Fruit fly (Drosophila melanogaster) whole organism, wandering third instar larva: Measurements from ENCODE around the gene Sfp24Ba.

Experiments used
- Abd-B ChIP-seq: fragments of >200 bp; optimal IDR thresholded peaks from 2 replicates; lab custom pipeline; 2017; ENCODE audit warnings: missing biosample characterization, missing genetic modification characterization
- CG32264 ChIP-seq: fragments of 200-800 bp; sonication (Bioruptor generic); optimal IDR thresholded peaks from 2 replicates; lab custom pipeline; 2016; ENCODE audit warnings: missing biosample characterization, missing genetic modification characterization
- CG9705 ChIP-seq: fragments of 200-800 bp; sonication (Bioruptor generic); optimal IDR thresholded peaks from 2 replicates; lab custom pipeline; 2018; ENCODE audit warnings: missing biosample characterization, mild to moderate bottlenecking, missing genetic modification characterization
- CrebA ChIP-seq: fragments of 200-800 bp; sonication (Bioruptor generic); optimal IDR thresholded peaks from 2 replicates; lab custom pipeline; 2016; ENCODE audit warnings: missing biosample characterization, mild to moderate bottlenecking, missing genetic modification characterization, borderline replicate concordance
- Dfd ChIP-seq: fragments of >200 bp; optimal IDR thresholded peaks from 2 replicates; lab custom pipeline; 2017; ENCODE audit warnings: missing biosample characterization, missing genetic modification characterization
- Dif ChIP-seq: fragments of 200-275, 200-300 bp; sonication (Bioruptor generic); optimal IDR thresholded peaks from 2 replicates; lab custom pipeline; 2018; ENCODE audit warnings: missing biosample characterization, missing genetic modification characterization; ENCODE audit not compliant: partially characterized antibody
- GATAd ChIP-seq: sonication (Bioruptor generic); optimal IDR thresholded peaks from 2 replicates; lab custom pipeline; 2016; ENCODE audit warnings: missing biosample characterization, missing genetic modification characterization
- HLH106 ChIP-seq: fragments of 200-800 bp; optimal IDR thresholded peaks from 3 replicates; lab custom pipeline; 2019; ENCODE audit warnings: missing biosample characterization, mild to moderate bottlenecking, missing genetic modification characterization, moderate library complexity
- Hnf4 ChIP-seq: fragments of 200-800 bp; sonication (Bioruptor generic); optimal IDR thresholded peaks from 2 replicates; lab custom pipeline; 2016; ENCODE audit warnings: missing biosample characterization, mild to moderate bottlenecking, missing genetic modification characterization
- Hr78 ChIP-seq: fragments of >200 bp; optimal IDR thresholded peaks from 2 replicates; lab custom pipeline; 2017; ENCODE audit warnings: missing biosample characterization, missing genetic modification characterization
- Hr83 ChIP-seq: fragments of 200-300 bp; sonication (Bioruptor generic); optimal IDR thresholded peaks from 2 replicates; lab custom pipeline; 2016; ENCODE audit warnings: missing biosample characterization, mild to moderate bottlenecking, missing genetic modification characterization, moderate library complexity; ENCODE audit not compliant: poor library complexity, severe bottlenecking
- Jra ChIP-seq: sonication (Bioruptor generic); optimal IDR thresholded peaks from 2 replicates; lab custom pipeline; 2016; ENCODE audit warnings: missing biosample characterization, missing genetic modification characterization
- Mio ChIP-seq: sonication (Bioruptor generic); optimal IDR thresholded peaks from 2 replicates; lab custom pipeline; 2016; ENCODE audit warnings: missing biosample characterization, missing genetic modification characterization
- Myc ChIP-seq: fragments of >200 bp; optimal IDR thresholded peaks from 2 replicates; lab custom pipeline; 2017
- N ChIP-seq: fragments of >200 bp; optimal IDR thresholded peaks from 2 replicates; lab custom pipeline; 2018; ENCODE audit warnings: missing biosample characterization, missing external identifiers, missing genetic modification characterization
- OdsH ChIP-seq: fragments of 200-800 bp; sonication (Bioruptor generic); optimal IDR thresholded peaks from 2 replicates; lab custom pipeline; 2016; ENCODE audit warnings: missing biosample characterization, mild to moderate bottlenecking, missing genetic modification characterization
- Rel ChIP-seq, 2 experiments: fragments of 200-800 bp; sonication (Bioruptor generic) in 1 of 2; optimal IDR thresholded peaks; 2 replicates in 1 of 2; 3 replicates in 1 of 2; lab custom pipeline; 2016 to 2019; ENCODE audit warnings: mild to moderate bottlenecking in 2 of 2, missing biosample characterization in 2 of 2, missing genetic modification characterization in 2 of 2, moderate library complexity in 1 of 2
- Sp1 ChIP-seq: fragments of 200-800 bp; sonication (Bioruptor generic); optimal IDR thresholded peaks from 3 replicates; lab custom pipeline; 2019; ENCODE audit warnings: missing biosample characterization, mild to moderate bottlenecking, missing genetic modification characterization, moderate library complexity
- Vsx2 ChIP-seq: fragments of 200-300, 225-300 bp; sonication (Bioruptor generic); optimal IDR thresholded peaks from 2 replicates; lab custom pipeline; 2018; ENCODE audit warnings: missing biosample characterization, missing genetic modification characterization; ENCODE audit not compliant: partially characterized antibody
- br ChIP-seq: fragments of 200-800 bp; sonication (Bioruptor generic); optimal IDR thresholded peaks from 2 replicates; lab custom pipeline; 2016; ENCODE audit warnings: missing biosample characterization, missing genetic modification characterization
- dl ChIP-seq, 2 experiments: fragments of 175-275, 200-275 bp in 1 of 2; fragments of 200-275 bp in 1 of 2; sonication (Bioruptor generic); optimal IDR thresholded peaks; lab custom pipeline; 2018; ENCODE audit warnings: mild to moderate bottlenecking in 2 of 2, missing biosample characterization in 2 of 2, missing genetic modification characterization in 2 of 2, moderate library complexity in 2 of 2; ENCODE audit not compliant: partially characterized antibody in 2 of 2, insufficient read depth in 1 of 2
- dmrt93B ChIP-seq: fragments of 200-800 bp; sonication (Bioruptor generic); optimal IDR thresholded peaks from 2 replicates; lab custom pipeline; 2018; ENCODE audit warnings: missing biosample characterization, mild to moderate bottlenecking, missing genetic modification characterization
- dsf ChIP-seq: sonication (Bioruptor generic); optimal IDR thresholded peaks from 2 replicates; lab custom pipeline; 2016; ENCODE audit warnings: missing biosample characterization, missing genetic modification characterization, borderline replicate concordance
- ey ChIP-seq: fragments of 200-800 bp; sonication (Bioruptor generic); optimal IDR thresholded peaks from 2 replicates; lab custom pipeline; 2016; ENCODE audit warnings: missing biosample characterization, missing genetic modification characterization
- foxo ChIP-seq, 2 experiments: fragments of 200-800 bp; sonication (Bioruptor generic); optimal IDR thresholded peaks; 2 replicates in 1 of 2; 3 replicates in 1 of 2; lab custom pipeline; 2016 to 2017; ENCODE audit warnings: missing biosample characterization in 2 of 2, missing genetic modification characterization in 2 of 2
- fru ChIP-seq: fragments of 200-800 bp; sonication (Bioruptor generic); optimal IDR thresholded peaks from 3 replicates; lab custom pipeline; 2016; ENCODE audit warnings: missing biosample characterization, mild to moderate bottlenecking, missing genetic modification characterization
- h ChIP-seq: fragments of 200-800 bp; sonication (Bioruptor generic); optimal IDR thresholded peaks from 3 replicates; lab custom pipeline; 2016; ENCODE audit warnings: missing biosample characterization, mild to moderate bottlenecking, missing genetic modification characterization
- jim ChIP-seq: fragments of 175-275, 200-325 bp; sonication (Bioruptor generic); optimal IDR thresholded peaks from 2 replicates; lab custom pipeline; 2016; ENCODE audit warnings: missing biosample characterization, mild to moderate bottlenecking, missing genetic modification characterization
- lola ChIP-seq: fragments of >200 bp; optimal IDR thresholded peaks from 2 replicates; lab custom pipeline; 2017; ENCODE audit warnings: missing biosample characterization, missing genetic modification characterization
- pan ChIP-seq: fragments of >200 bp; optimal IDR thresholded peaks from 2 replicates; lab custom pipeline; 2017
- psq ChIP-seq: fragments of 200-800 bp; sonication (Bioruptor generic); optimal IDR thresholded peaks from 3 replicates; lab custom pipeline; 2017; ENCODE audit warnings: missing biosample characterization, mild to moderate bottlenecking, missing genetic modification characterization, moderate library complexity
- rgr ChIP-seq: fragments of 200-800 bp; sonication (Bioruptor generic); optimal IDR thresholded peaks from 3 replicates; lab custom pipeline; 2016; ENCODE audit warnings: missing biosample characterization, mild to moderate bottlenecking, missing genetic modification characterization
- sage ChIP-seq: fragments of 200-800 bp; sonication (Bioruptor generic); optimal IDR thresholded peaks from 2 replicates; lab custom pipeline; 2016; ENCODE audit warnings: missing biosample characterization, mild to moderate bottlenecking, missing genetic modification characterization
- sv ChIP-seq: fragments of 200-800 bp; sonication (Bioruptor generic); optimal IDR thresholded peaks from 3 replicates; lab custom pipeline; 2016; ENCODE audit warnings: missing biosample characterization, missing genetic modification characterization
- tai ChIP-seq: sonication (Bioruptor generic); optimal IDR thresholded peaks from 2 replicates; lab custom pipeline; 2016; ENCODE audit warnings: missing biosample characterization, missing genetic modification characterization
- usp ChIP-seq: fragments of >200 bp; optimal IDR thresholded peaks from 2 replicates; lab custom pipeline; 2017; ENCODE audit warnings: missing biosample characterization, missing genetic modification characterization
- woc ChIP-seq: sonication (Bioruptor generic); optimal IDR thresholded peaks from 2 replicates; lab custom pipeline; 2016; ENCODE audit warnings: missing biosample characterization, mild to moderate bottlenecking, missing genetic modification characterization

The Sfp24Ba gene

dm6 chr2L:3668451-3668850 is at the start of gene Sfp24Ba:
TSS of gene Sfp24Ba (minus strand) at chr2L:3668551.
- TF ChIP-seq Hr83 (GFP tag; lab: Kevin White, UChicago) = no peak
- no peak for TF ChIP-seq HLH106
- no peak for TF ChIP-seq fru
- TF ChIP-seq dsf (GFP tag; lab: Kevin White, UChicago) = no peak
- no peak for TF ChIP-seq Mio (GFP tag; lab: Kevin White, UChicago)
- TF ChIP-seq Myc (lab: Kevin White, UChicago) = no peak
- no peak for TF ChIP-seq psq (GFP tag; lab: Kevin White, UChicago)
- no peak for TF ChIP-seq rgr (GFP tag; lab: Kevin White, UChicago)
- no peak for TF ChIP-seq lola (GFP tag; lab: Kevin White, UChicago)
- TF ChIP-seq Abd-B = no peak
- no peak for TF ChIP-seq foxo (GFP tag; optimal IDR thresholded peaks at IDR 0.05; lab: Kevin White, UChicago)
- TF ChIP-seq CG32264 (GFP tag; lab: Kevin White, UChicago) = no peak
- TF ChIP-seq CrebA (GFP tag; lab: Kevin White, UChicago) = no peak
- TF ChIP-seq N (GFP tag; lab: Kevin White, UChicago) = no peak
- no peak for TF ChIP-seq tai
- TF ChIP-seq pan (lab: Kevin White, UChicago) = no peak
- no peak for TF ChIP-seq ey (GFP tag; lab: Kevin White, UChicago)
- TF ChIP-seq Dif (GFP tag; lab: Kevin White, UChicago) = no peak
- TF ChIP-seq dmrt93B (GFP tag; lab: Kevin White, UChicago) = no peak
- no peak for TF ChIP-seq Jra (GFP tag; lab: Kevin White, UChicago)

DNA sequence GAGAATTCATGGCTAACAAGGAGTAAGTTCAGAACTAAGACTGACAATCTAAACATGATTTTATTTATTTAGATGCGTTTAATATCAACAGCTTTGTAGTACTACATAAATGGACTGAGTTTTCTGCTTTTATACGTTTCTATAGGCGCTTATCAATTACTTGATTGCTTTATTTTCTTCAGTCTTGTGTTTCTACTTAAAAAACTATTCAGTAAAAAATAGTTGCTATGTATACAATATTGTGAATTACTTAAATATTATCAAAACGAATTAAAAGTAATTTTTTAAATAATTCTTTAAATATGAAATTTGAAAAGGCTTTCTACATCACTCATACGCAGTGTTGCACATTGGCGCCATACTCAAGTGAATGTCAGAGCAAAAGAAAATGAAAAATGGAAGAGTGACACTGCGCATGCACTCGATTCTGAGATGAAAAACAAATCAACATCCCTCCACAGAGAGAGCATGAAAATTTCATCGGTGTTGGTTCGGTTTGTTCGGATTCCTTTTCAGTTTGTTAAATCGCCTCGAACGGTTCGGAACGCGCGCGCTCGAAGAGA is 49.4 kb upstream of the Sfp24Ba start, which contains the start of the genes lectin-24A and Shaw:
Gene lectin-24A (minus strand): TSS at position 101 of the 563 bp plus-strand sequence.
Gene Shaw (plus strand): TSS at position 513 of the 563 bp plus-strand sequence.
- TF ChIP-seq jim = no peak
- no peak for TF ChIP-seq tai
- no peak for TF ChIP-seq sage
- TF ChIP-seq Hr78 (GFP tag; lab: Kevin White, UChicago) = no peak
- TF ChIP-seq N (GFP tag; lab: Kevin White, UChicago) = no peak
- TF ChIP-seq Dfd (GFP tag; lab: Kevin White, UChicago) = no peak
- TF ChIP-seq dmrt93B (GFP tag; lab: Kevin White, UChicago) = no peak
- TF ChIP-seq rgr (GFP tag; lab: Kevin White, UChicago) = no peak

- TF ChIP-seq h (GFP tag; lab: Kevin White, UChicago) = no peak
- TF ChIP-seq Dfd (GFP tag; lab: Kevin White, UChicago) = no peak
- no peak for TF ChIP-seq br (GFP tag; lab: Kevin White, UChicago)
- no peak for TF ChIP-seq dsf (GFP tag; lab: Kevin White, UChicago)
- no peak for TF ChIP-seq woc (GFP tag; lab: Kevin White, UChicago)
- no peak for TF ChIP-seq Jra (GFP tag; lab: Kevin White, UChicago)
- no peak for TF ChIP-seq GATAd (GFP tag; lab: Kevin White, UChicago)
- no peak for TF ChIP-seq fru
- no peak for TF ChIP-seq N (GFP tag; lab: Kevin White, UChicago)
- no peak for TF ChIP-seq sv (GFP tag; lab: Kevin White, UChicago)
- TF ChIP-seq CG32264 (GFP tag; lab: Kevin White, UChicago) = no peak
- no peak for TF ChIP-seq ey (GFP tag; lab: Kevin White, UChicago)
Observed at dm6 chr2L:3713545-3714156, 45.3 kb upstream of the Sfp24Ba start.

dm6 chr2L:3712949-3713416 is 44.6 kb upstream of the Sfp24Ba start, which contains the start of the genes CG31955 and CG2818:
TSS of gene CG31955 (minus strand) at chr2L:3713105.
TSS of gene CG2818 (plus strand) at chr2L:3713360.
- TF ChIP-seq Dfd (GFP tag; lab: Kevin White, UChicago) (no peak), jim (no peak), Sp1 (GFP tag; lab: Kevin White, UChicago) (no peak), Jra (GFP tag; lab: Kevin White, UChicago) (peak; percentile 47), CrebA (GFP tag; lab: Kevin White, UChicago) (no peak), h (GFP tag; lab: Kevin White, UChicago) (peak; percentile 47), psq (GFP tag; lab: Kevin White, UChicago) (peak; percentile 3), GATAd (GFP tag; lab: Kevin White, UChicago) (peak; percentile 1), CG9705 (GFP tag; lab: Kevin White, UChicago) (no peak), Myc (lab: Kevin White, UChicago) (peak; percentile 55), ey (GFP tag; lab: Kevin White, UChicago) (peak; percentile 38), pan (lab: Kevin White, UChicago) (no peak), usp (GFP tag; lab: Kevin White, UChicago) (no peak), woc (GFP tag; lab: Kevin White, UChicago) (peak; percentile 34), dmrt93B (GFP tag; lab: Kevin White, UChicago) (no peak), Vsx2 (GFP tag; lab: Kevin White, UChicago) (no peak), Rel (GFP tag; optimal IDR thresholded peaks at IDR 0.05; lab: Kevin White, UChicago) (no peak), Rel (tag; optimal IDR thresholded peaks at IDR 0.05; lab: Kevin White, UChicago) (peak; percentile 9), lola (GFP tag; lab: Kevin White, UChicago) (no peak), OdsH (GFP tag; lab: Kevin White, UChicago) (peak; percentile 18), HLH106 (peak; percentile 17), sage (no peak), Abd-B (no peak), br (GFP tag; lab: Kevin White, UChicago) (no peak), dsf (GFP tag; lab: Kevin White, UChicago) (no peak), foxo (GFP tag; optimal IDR thresholded peaks at IDR 0.05; lab: Kevin White, UChicago) (peak; percentile 28 to 32), Hnf4 (GFP tag; lab: Kevin White, UChicago) (no peak), rgr (GFP tag; lab: Kevin White, UChicago) (peak; percentile 47), fru (peak; percentile 6), dl (GFP tag; optimal IDR thresholded peaks at IDR 0.05; lab: Kevin White, UChicago; ENCODE audit: insufficient read depth in 1 of 2, partially characterized antibody in 2 of 2) (no peak)
